Worm (Caenorhabditis elegans): ENCODE results near the gene scl-5.
A peak's percentile ranks its signal among the peaks of the same experiment; 100 is the strongest.

DNA sequence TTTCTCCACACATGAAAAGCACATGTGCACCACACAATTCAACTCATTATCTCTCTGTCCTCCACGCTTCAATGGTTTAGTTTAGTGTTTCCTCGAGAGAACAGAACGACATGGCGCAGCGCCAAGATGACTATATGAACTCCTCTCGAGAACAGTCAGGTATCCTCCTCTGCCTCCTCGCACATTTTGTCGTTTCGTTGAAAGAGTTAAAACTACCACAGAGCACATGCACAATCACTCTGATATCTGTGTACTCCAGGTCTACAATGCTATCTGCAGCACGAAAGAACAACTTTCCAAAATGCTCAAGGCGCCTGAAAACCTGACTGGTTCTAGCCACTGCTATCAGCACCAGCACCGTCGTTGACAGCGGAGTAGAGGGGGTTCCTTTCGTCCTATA is 37.1 kb upstream of the scl-5 start:
- TF ChIP-seq elt-3 (tag; optimal IDR thresholded peaks at IDR 0.05) (no peak), mdl-1 (tag; optimal IDR thresholded peaks at IDR 0.05) (peak in 1 of 2 experiments; percentile 8), ztf-11 (tag; optimal IDR thresholded peaks at IDR 0.05) (no peak), aly-2 (tag; optimal IDR thresholded peaks at IDR 0.05) (no peak), ZK546.5 (tag; optimal IDR thresholded peaks at IDR 0.05) (no peak), unc-62 (GFP tag; optimal IDR thresholded peaks at IDR 0.05) (no peak), unc-39 (tag; optimal IDR thresholded peaks at IDR 0.05) (no peak), skn-1 (tag; optimal IDR thresholded peaks at IDR 0.05) (no peak), lin-39 (tag; optimal IDR thresholded peaks at IDR 0.05) (no peak), snpc-4 (tag; optimal IDR thresholded peaks at IDR 0.05) (no peak), ama-1 (optimal IDR thresholded peaks at IDR 0.05) (no peak), nhr-77 (tag; optimal IDR thresholded peaks at IDR 0.05) (no peak)
